Worm (Caenorhabditis elegans) whole organism, L4 larva: Measurements from ENCODE around the gene vps-53.
A peak's percentile ranks its signal among the peaks of the same experiment; 100 is the strongest.

Experiments used
- F10B5.3 ChIP-seq: sonication (generic microtip); optimal IDR thresholded peaks from 2 replicates; lab custom pipeline; 2016; ENCODE audit warnings: mild to moderate bottlenecking, missing genetic modification characterization, missing compliant biosample characterization
- F26F4.8 ChIP-seq: fragments of 200-800 bp; sonication (Bioruptor generic); conservative IDR thresholded peaks from 2 replicates; pipeline ENCODE4 v1.3.6; 2022; ENCODE audit warnings: missing genetic modification characterization, missing compliant biosample characterization
- T20F7.1 ChIP-seq: fragments of 200-800 bp; sonication (Bioruptor generic); optimal IDR thresholded peaks from 2 replicates; lab custom pipeline; 2018; ENCODE audit warnings: mild to moderate bottlenecking, missing genetic modification characterization, missing compliant biosample characterization
- Y105C5A.15 ChIP-seq: fragments of 200-800 bp; sonication (Bioruptor generic); IDR thresholded peaks from 2 replicates; pipeline ENCODE4 v1.3.6; 2022; ENCODE audit warnings: missing genetic modification characterization, missing compliant biosample characterization
- Y5F2A.4 ChIP-seq: fragments of 200-800 bp; sonication (Bioruptor generic); optimal IDR thresholded peaks from 2 replicates; lab custom pipeline; 2018; ENCODE audit warnings: mild to moderate bottlenecking, missing genetic modification characterization, missing compliant biosample characterization
- ceh-20 ChIP-seq: fragments of 200-800 bp; sonication (Bioruptor generic); IDR thresholded peaks from 2 replicates; pipeline ENCODE4 v1.3.6; 2022; ENCODE audit warnings: missing genetic modification reagents, missing genetic modification characterization, missing compliant biosample characterization
- ceh-32 ChIP-seq: sonication (generic microtip); optimal IDR thresholded peaks from 2 replicates; lab custom pipeline; 2016; ENCODE audit warnings: mild to moderate bottlenecking, missing genetic modification characterization, missing compliant biosample characterization; ENCODE audit not compliant: poor library complexity
- ceh-62 ChIP-seq: sonication (generic microtip); optimal IDR thresholded peaks from 2 replicates; lab custom pipeline; 2017; ENCODE audit warnings: missing biosample characterization, missing genetic modification characterization
- ceh-82 ChIP-seq: sonication (generic microtip); optimal IDR thresholded peaks from 2 replicates; lab custom pipeline; 2017; ENCODE audit warnings: missing biosample characterization, missing genetic modification characterization
- daf-19 ChIP-seq: fragments of 200-800 bp; sonication (Bioruptor generic); conservative IDR thresholded peaks from 2 replicates; pipeline ENCODE4 v1.3.6; 2022; ENCODE audit warnings: missing genetic modification characterization, missing compliant biosample characterization
- dmd-6 ChIP-seq: fragments of 200-800 bp; sonication (Bioruptor generic); IDR thresholded peaks from 2 replicates; pipeline ENCODE4 v1.3.6; 2022; ENCODE audit warnings: missing genetic modification reagents, missing genetic modification characterization, missing compliant biosample characterization
- dpl-1 ChIP-seq: fragments of 150-350 bp; optimal IDR thresholded peaks from 2 replicates; lab custom pipeline; 2014; ENCODE audit warnings: missing biosample characterization, missing genetic modification reagents, missing genetic modification characterization
- fkh-10 ChIP-seq: fragments of 150-350 bp; optimal IDR thresholded peaks from 2 replicates; lab custom pipeline; 2014; ENCODE audit warnings: missing biosample characterization, missing genetic modification reagents, missing genetic modification characterization
- gei-8 ChIP-seq: fragments of 200-800 bp; sonication (Bioruptor generic); optimal IDR thresholded peaks from 2 replicates; lab custom pipeline; 2018; ENCODE audit warnings: mild to moderate bottlenecking, missing genetic modification characterization, missing compliant biosample characterization
- hlh-11 ChIP-seq: fragments of 200-800 bp; sonication (Bioruptor generic); optimal IDR thresholded peaks from 2 replicates; lab custom pipeline; 2018; ENCODE audit warnings: mild to moderate bottlenecking, missing genetic modification characterization, missing compliant biosample characterization
- hmg-1.1 ChIP-seq: fragments of 200-800 bp; sonication (Bioruptor generic); IDR thresholded peaks from 2 replicates; pipeline ENCODE4 v1.3.6; 2022; ENCODE audit warnings: missing genetic modification reagents, missing genetic modification characterization, missing compliant biosample characterization
- lim-7 ChIP-seq: fragments of 200-800 bp; sonication (Bioruptor generic); IDR thresholded peaks from 2 replicates; pipeline ENCODE4 v1.3.6; 2022; ENCODE audit warnings: missing genetic modification characterization, missing compliant biosample characterization
- lin-1 ChIP-seq: fragments of 200-800 bp; sonication (Bioruptor generic); IDR thresholded peaks from 2 replicates; pipeline ENCODE4 v1.3.6; 2022; ENCODE audit warnings: missing genetic modification reagents, missing genetic modification characterization, missing compliant biosample characterization
- lin-15B ChIP-seq: fragments of 150-350 bp; sonication (generic microtip); optimal IDR thresholded peaks from 3 replicates; lab custom pipeline; 2014; ENCODE audit warnings: missing biosample characterization, missing genetic modification characterization
- lin-29 ChIP-seq: fragments of 200-800 bp; sonication (Bioruptor generic); IDR thresholded peaks from 2 replicates; pipeline ENCODE4 v1.3.6; 2022; ENCODE audit warnings: missing genetic modification reagents, missing genetic modification characterization, missing compliant biosample characterization
- lin-39 ChIP-seq: fragments of 150-350 bp; optimal IDR thresholded peaks from 2 replicates; lab custom pipeline; 2014; ENCODE audit warnings: missing biosample characterization, missing genetic modification reagents, missing genetic modification characterization
- lsy-2 ChIP-seq, 2 experiments: fragments of 150-350 bp in 1 of 2; sonication (generic microtip) in 1 of 2; optimal IDR thresholded peaks; 2 replicates each; lab custom pipeline; 2014 to 2017; ENCODE audit warnings: missing biosample characterization in 2 of 2, missing genetic modification characterization in 2 of 2
- madf-5 ChIP-seq, 2 experiments: fragments of 200-800 bp; sonication (Bioruptor generic); IDR thresholded peaks; 2 replicates each; pipeline ENCODE4 v1.3.6; 2022; ENCODE audit warnings: missing compliant biosample characterization in 2 of 2, missing genetic modification characterization in 2 of 2
- madf-9 ChIP-seq: fragments of 200-800 bp; sonication (Bioruptor generic); conservative IDR thresholded peaks from 2 replicates; pipeline ENCODE4 v1.3.6; 2022; ENCODE audit warnings: missing genetic modification reagents, missing genetic modification characterization, missing compliant biosample characterization
- mdl-1 ChIP-seq, 2 experiments: fragments of 150-350 bp in 1 of 2; sonication (generic microtip) in 1 of 2; optimal IDR thresholded peaks; 2 replicates each; lab custom pipeline; 2014 to 2017; ENCODE audit warnings: missing biosample characterization in 2 of 2, missing genetic modification characterization in 2 of 2
- mdt-29 ChIP-seq: fragments of 200-800 bp; sonication (Bioruptor generic); IDR thresholded peaks from 2 replicates; pipeline ENCODE4 v1.3.6; 2022; ENCODE audit warnings: missing genetic modification reagents, missing genetic modification characterization, missing compliant biosample characterization
- mes-2 ChIP-seq: sonication (generic microtip); optimal IDR thresholded peaks from 2 replicates; lab custom pipeline; 2016; ENCODE audit warnings: missing genotype, mild to moderate bottlenecking, missing genetic modification characterization, missing compliant biosample characterization; ENCODE audit not compliant: poor library complexity, severe bottlenecking
- nhr-10 ChIP-seq: fragments of 150-350 bp; optimal IDR thresholded peaks from 2 replicates; lab custom pipeline; 2014; ENCODE audit warnings: missing biosample characterization, missing genetic modification characterization
- nhr-25 ChIP-seq: sonication (generic microtip); optimal IDR thresholded peaks from 2 replicates; lab custom pipeline; 2017; ENCODE audit warnings: missing genetic modification characterization, mild to moderate bottlenecking, missing compliant biosample characterization, antibody characterized with exemption, moderate library complexity, borderline replicate concordance; ENCODE audit not compliant: insufficient read depth
- nhr-48 ChIP-seq: sonication (generic microtip); optimal IDR thresholded peaks from 2 replicates; lab custom pipeline; 2016; ENCODE audit warnings: mild to moderate bottlenecking, missing genetic modification characterization, missing compliant biosample characterization
- nhr-6 ChIP-seq: fragments of 150-350 bp; optimal IDR thresholded peaks from 2 replicates; lab custom pipeline; 2014; ENCODE audit warnings: missing biosample characterization, missing genetic modification characterization
- nhr-76 ChIP-seq: fragments of 150-350 bp; optimal IDR thresholded peaks from 2 replicates; lab custom pipeline; 2014; ENCODE audit warnings: missing biosample characterization, missing genetic modification characterization
- nhr-77 ChIP-seq: fragments of 150-350 bp; optimal IDR thresholded peaks from 2 replicates; lab custom pipeline; 2014; ENCODE audit warnings: missing biosample characterization, missing genetic modification characterization
- pha-4 ChIP-seq, 2 experiments: fragments of 150-350 bp in 1 of 2; fragments of 200-800 bp in 1 of 2; sonication (Bioruptor generic) in 1 of 2; IDR thresholded peaks in 1 of 2; optimal IDR thresholded peaks in 1 of 2; 2 replicates each; pipeline versions ENCODE4 v1.3.6 to Lab custom; 2014 to 2022; ENCODE audit warnings: missing genetic modification characterization in 2 of 2, missing genetic modification reagents in 2 of 2, missing biosample characterization in 1 of 2, missing compliant biosample characterization in 1 of 2
- pqm-1 ChIP-seq: sonication (generic microtip); optimal IDR thresholded peaks from 2 replicates; lab custom pipeline; 2017; ENCODE audit warnings: missing biosample characterization, missing genetic modification characterization
- set-16 ChIP-seq: fragments of 200-800 bp; sonication (Bioruptor generic); IDR thresholded peaks from 2 replicates; pipeline ENCODE4 v1.3.6; 2022; ENCODE audit warnings: missing genetic modification reagents, missing genetic modification characterization, missing compliant biosample characterization
- spr-1 ChIP-seq: sonication (generic microtip); optimal IDR thresholded peaks from 2 replicates; lab custom pipeline; 2016; ENCODE audit warnings: mild to moderate bottlenecking, missing genetic modification characterization, missing compliant biosample characterization
- spr-3 ChIP-seq: fragments of 200-800 bp; sonication (Bioruptor generic); optimal IDR thresholded peaks from 2 replicates; lab custom pipeline; 2018; ENCODE audit warnings: mild to moderate bottlenecking, missing genetic modification characterization, missing compliant biosample characterization
- tra-1 ChIP-seq: fragments of 200-800 bp; sonication (Bioruptor generic); IDR thresholded peaks from 2 replicates; pipeline ENCODE4 v1.3.6; 2022; ENCODE audit warnings: missing genetic modification reagents, missing genetic modification characterization, missing compliant biosample characterization
- zip-2 ChIP-seq: fragments of 150-350 bp; optimal IDR thresholded peaks from 2 replicates; lab custom pipeline; 2014; ENCODE audit warnings: missing biosample characterization, missing genetic modification characterization

The vps-53 gene

DNA sequence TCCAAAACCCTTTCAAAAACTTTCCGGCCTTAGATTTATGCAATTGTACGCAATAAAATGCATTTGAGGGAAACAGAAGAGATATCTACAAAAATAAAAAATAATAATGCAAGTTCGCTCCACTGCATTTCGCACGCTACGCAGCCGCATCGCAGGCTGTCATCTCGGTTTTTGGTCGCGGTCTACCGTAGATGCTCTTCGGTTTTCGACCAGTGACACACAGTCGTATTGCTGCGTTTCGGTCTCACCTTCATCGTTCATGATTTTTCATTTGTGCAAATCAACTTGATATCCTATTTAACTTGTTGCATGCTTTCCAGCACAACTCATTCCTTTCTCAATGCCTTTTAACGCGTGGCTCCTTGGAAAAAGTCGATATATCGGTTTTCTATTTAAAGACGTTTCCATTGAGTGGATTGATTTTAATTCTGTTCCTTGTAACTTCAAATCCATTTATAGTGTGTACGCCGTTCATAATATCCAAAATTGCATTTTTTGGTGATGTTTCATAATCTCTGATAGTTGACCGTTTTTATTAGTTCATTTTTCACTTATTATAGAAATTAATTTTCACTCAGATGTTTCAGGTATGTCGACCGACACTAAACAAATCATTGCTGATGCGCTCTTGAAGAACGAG, 23.5 kb upstream of the vps-53 start, which contains the start of gene vha-1 (continued):
- TF ChIP-seq lsy-2 (tag; optimal IDR thresholded peaks at IDR 0.05; lab: Kevin White, UChicago) = peak; percentile 91 to 96
- no peak for TF ChIP-seq nhr-76 (tag; lab: Kevin White, UChicago)
- no peak for TF ChIP-seq Y5F2A.4 (GFP tag; lab: Kevin White, UChicago)
- no peak for TF ChIP-seq set-16 (GFP tag; lab: Robert Waterston, UW)
- no peak for TF ChIP-seq madf-5 (GFP tag; IDR thresholded peaks at IDR 0.05; lab: Robert Waterston, UW)
- no peak for TF ChIP-seq F10B5.3 (tag; lab: Kevin White, UChicago)
- no peak for TF ChIP-seq zip-2 (tag; lab: Kevin White, UChicago)
- TF ChIP-seq lin-15B (tag; lab: Kevin White, UChicago) = peak; percentile 40
- TF ChIP-seq nhr-48 = peak; percentile 40
- peak; percentile 26 for TF ChIP-seq fkh-10 (GFP tag; lab: Kevin White, UChicago)
- TF ChIP-seq lin-29 (GFP tag; lab: Robert Waterston, UW) = no peak
- peak; percentile 74 for TF ChIP-seq dpl-1 (GFP tag; lab: Kevin White, UChicago)
- TF ChIP-seq mes-2 (tag; lab: Kevin White, UChicago) = peak; percentile 91
- peak; percentile 66 for TF ChIP-seq nhr-25
- TF ChIP-seq hmg-1.1 (GFP tag; lab: Robert Waterston, UW) = peak; percentile 77
- peak; percentile 4 to 70 for TF ChIP-seq mdl-1 (tag; optimal IDR thresholded peaks at IDR 0.05; lab: Kevin White, UChicago)
- no peak for TF ChIP-seq lin-39 (tag; lab: Kevin White, UChicago)
- TF ChIP-seq gei-8 = no peak
- TF ChIP-seq nhr-77 (tag; lab: Kevin White, UChicago) = peak; percentile 97
- TF ChIP-seq ceh-20 (GFP tag; lab: Robert Waterston, UW) = no peak
- TF ChIP-seq spr-3 = no peak
- peak; percentile 69; the same call in 1 of the 2 replicates for TF ChIP-seq madf-9 (GFP tag; lab: Robert Waterston, UW)
- no peak for TF ChIP-seq lim-7 (GFP tag; lab: Robert Waterston, UW)
- TF ChIP-seq pqm-1 (tag; lab: Kevin White, UChicago) = peak; percentile 75
- TF ChIP-seq lin-1 (GFP tag; lab: Robert Waterston, UW) = peak; percentile 80
- peak; percentile 64 for TF ChIP-seq spr-1 (tag; lab: Kevin White, UChicago)
- no peak for TF ChIP-seq ceh-62 (tag; lab: Kevin White, UChicago)
- no peak for TF ChIP-seq ceh-82
- 0 out of 2 replicates have a peak, but pooled peaks have one; percentile 46 for TF ChIP-seq tra-1 (GFP tag; lab: Robert Waterston, UW)
- peak; percentile 81 for TF ChIP-seq T20F7.1 (GFP tag; lab: Kevin White, UChicago)
- TF ChIP-seq nhr-10 (tag; lab: Kevin White, UChicago) = peak; percentile 78
- no peak for TF ChIP-seq Y105C5A.15 (GFP tag; lab: Robert Waterston, UW)
- TF ChIP-seq daf-19 (GFP tag; lab: Robert Waterston, UW) = no peak
- peak; percentile 88 for TF ChIP-seq hlh-11
- peak; percentile 71; the same call in 1 of the 2 replicates for TF ChIP-seq mdt-29 (GFP tag; lab: Robert Waterston, UW)
- TF ChIP-seq dmd-6 (GFP tag; lab: Robert Waterston, UW) = peak; percentile 93
- TF ChIP-seq pha-4 (GFP tag; IDR thresholded peaks at IDR 0.05; lab: Robert Waterston, UW) = peak; percentile 60; the same call in 1 of the 2 replicates
- TF ChIP-seq pha-4 (tag; optimal IDR thresholded peaks at IDR 0.05; lab: Kevin White, UChicago) = no peak
- peak; percentile 89 for TF ChIP-seq nhr-6
- TF ChIP-seq ceh-32 (tag; lab: Kevin White, UChicago) = no peak
- no peak for TF ChIP-seq F26F4.8 (GFP tag; lab: Robert Waterston, UW)
